Worm (Caenorhabditis elegans): Measurements from ENCODE around the gene T23D5.8.
"Not testable (repeated sequence)": the region's sequence is repeated elsewhere in the genome, so short reads cannot be mapped to it uniquely, and the experiment has no call there.

T23D5.8 gene

DNA sequence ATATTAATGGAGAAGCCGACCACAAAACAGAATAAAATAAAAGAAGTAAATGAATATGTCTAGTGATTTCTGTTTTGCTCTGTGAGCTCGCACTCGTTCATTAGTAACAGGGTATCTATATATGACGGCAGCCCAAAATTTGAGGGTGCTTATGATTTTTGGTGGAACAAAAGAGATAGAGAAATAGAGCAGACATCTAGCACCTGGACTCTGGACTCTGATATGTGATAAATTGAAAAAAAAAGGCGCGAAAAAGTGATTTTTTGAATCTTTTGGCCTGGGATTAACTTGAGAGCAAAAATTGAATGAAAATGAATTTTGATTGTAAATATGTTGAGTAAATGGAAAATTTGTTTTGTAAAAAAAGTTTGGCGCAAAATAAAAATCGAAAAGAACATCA is 28.4 kb upstream of the T23D5.8 start, which contains the start of gene nhr-283:
nhr-283 (minus strand) TSS at position 101 of the 400 bp plus-strand sequence.
- TF ChIP-seq F13C5.2 (tag; optimal IDR thresholded peaks at IDR 0.05) (no peak), ceh-36 (tag; optimal IDR thresholded peaks at IDR 0.05) (no peak), flt-1 (GFP tag; IDR thresholded peaks at IDR 0.05) (no peak), sea-1 (GFP tag; conservative IDR thresholded peaks at IDR 0.05) (no peak), ama-1 (optimal IDR thresholded peaks at IDR 0.05) (no peak), B0310.2 (tag; optimal IDR thresholded peaks at IDR 0.05) (no peak), tbx-11 (GFP tag; IDR thresholded peaks at IDR 0.05) (no peak), scrt-1 (GFP tag; IDR thresholded peaks at IDR 0.05) (no peak), tra-4 (tag; optimal IDR thresholded peaks at IDR 0.05) (no peak), pes-1 (GFP tag; IDR thresholded peaks at IDR 0.05) (no peak)

ce11 chrV:15773941-15774340 is 25.7 kb upstream of the T23D5.8 start:
- no peak for TF ChIP-seq sea-1 (GFP tag; conservative IDR thresholded peaks at IDR 0.05)
- TF ChIP-seq ceh-13 (GFP tag; optimal IDR thresholded peaks at IDR 0.05), result no peak

ce11 chrV:15773141-15773540 is 24.9 kb upstream of the T23D5.8 start, which contains the start of gene nhr-60:
nhr-60 (minus strand) TSS chrV:15773241.
- TF ChIP-seq ama-1 (optimal IDR thresholded peaks at IDR 0.05), result no peak
- TF ChIP-seq ceh-36 (tag; optimal IDR thresholded peaks at IDR 0.05), result no peak
- no peak for TF ChIP-seq tbx-11 (GFP tag; IDR thresholded peaks at IDR 0.05)
- TF ChIP-seq tbx-37 (GFP tag; conservative IDR thresholded peaks at IDR 0.05), result no peak
- TF ChIP-seq F13C5.2 (tag; optimal IDR thresholded peaks at IDR 0.05), result no peak
- no peak for TF ChIP-seq hmbx-1 (tag; optimal IDR thresholded peaks at IDR 0.05)
- no peak for TF ChIP-seq ets-7 (tag; optimal IDR thresholded peaks at IDR 0.05)
- no peak for TF ChIP-seq tra-4 (tag; optimal IDR thresholded peaks at IDR 0.05)
- TF ChIP-seq scrt-1 (GFP tag; IDR thresholded peaks at IDR 0.05), result no peak
- no peak for TF ChIP-seq hmg-4 (GFP tag; optimal IDR thresholded peaks at IDR 0.05)
- TF ChIP-seq pes-1 (GFP tag; IDR thresholded peaks at IDR 0.05), result no peak
- TF ChIP-seq flt-1 (GFP tag; IDR thresholded peaks at IDR 0.05), result no peak
- TF ChIP-seq hnd-1 (tag; optimal IDR thresholded peaks at IDR 0.05), result no peak
- no peak for TF ChIP-seq B0310.2 (tag; optimal IDR thresholded peaks at IDR 0.05)
- TF ChIP-seq aly-1 (tag; optimal IDR thresholded peaks at IDR 0.05), result no peak
- TF ChIP-seq ceh-13 (GFP tag; optimal IDR thresholded peaks at IDR 0.05), result no peak

DNA sequence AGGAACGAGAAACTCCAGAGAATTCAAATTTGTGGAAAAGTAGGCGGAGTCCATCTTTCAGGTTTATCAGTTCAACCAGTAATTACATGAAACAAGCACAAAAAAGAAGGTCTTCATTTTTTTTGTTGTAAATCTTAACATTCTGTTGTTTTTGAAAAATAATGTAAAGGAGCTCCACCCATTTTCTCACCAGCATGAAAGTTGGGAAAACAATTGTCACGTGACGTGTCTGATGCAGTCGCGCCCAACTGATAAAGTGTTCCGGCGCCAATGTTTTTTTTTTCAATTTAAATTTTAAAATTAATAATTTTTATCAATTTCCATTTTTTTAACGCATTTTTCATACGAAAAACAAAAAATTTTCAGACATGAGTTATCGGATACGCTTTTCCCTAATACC is 20.8 kb upstream of the T23D5.8 start, which contains the start of gene F57A10.4:
F57A10.4 (plus strand) TSS at position 367 of the 400 bp plus-strand sequence.
- TF ChIP-seq hmbx-1 (tag; optimal IDR thresholded peaks at IDR 0.05) (no peak), B0310.2 (tag; optimal IDR thresholded peaks at IDR 0.05) (no peak), F13C5.2 (tag; optimal IDR thresholded peaks at IDR 0.05) (no peak), pes-1 (GFP tag; IDR thresholded peaks at IDR 0.05) (no peak), tbx-11 (GFP tag; IDR thresholded peaks at IDR 0.05) (no peak), sea-1 (GFP tag; conservative IDR thresholded peaks at IDR 0.05) (no peak), flt-1 (GFP tag; IDR thresholded peaks at IDR 0.05) (no peak), ama-1 (optimal IDR thresholded peaks at IDR 0.05) (no peak), tbx-37 (GFP tag; conservative IDR thresholded peaks at IDR 0.05) (no peak), ceh-36 (tag; optimal IDR thresholded peaks at IDR 0.05) (no peak), tra-4 (tag; optimal IDR thresholded peaks at IDR 0.05) (no peak), ets-7 (tag; optimal IDR thresholded peaks at IDR 0.05) (no peak), scrt-1 (GFP tag; IDR thresholded peaks at IDR 0.05) (no peak), aly-1 (tag; optimal IDR thresholded peaks at IDR 0.05) (no peak)

DNA sequence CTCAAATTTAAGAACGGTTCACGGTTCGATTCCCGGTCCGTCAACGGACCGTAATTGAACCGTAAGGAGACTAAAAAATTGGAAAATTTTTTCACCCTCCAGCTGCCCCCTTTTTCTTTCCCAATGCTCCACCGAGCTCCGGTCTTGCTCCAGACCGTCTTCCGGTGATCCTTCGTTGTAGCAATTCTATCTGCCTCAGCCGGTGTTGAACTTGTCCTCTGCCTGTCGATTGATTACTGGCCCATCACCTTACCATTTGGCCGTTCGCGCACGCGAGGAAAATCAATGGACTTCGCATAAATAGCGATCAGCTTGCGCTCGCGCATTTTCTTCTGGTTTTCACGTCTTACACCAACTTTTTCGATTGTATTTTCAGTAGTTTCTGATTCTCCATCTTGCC is 19.1 kb upstream of the T23D5.8 start:
- TF ChIP-seq pes-1 (GFP tag; IDR thresholded peaks at IDR 0.05) (peak; percentile 73), scrt-1 (GFP tag; IDR thresholded peaks at IDR 0.05) (peak; percentile 51; the same call in 1 of the 2 replicates), flt-1 (GFP tag; IDR thresholded peaks at IDR 0.05) (peak; percentile 28; the same call in 1 of the 2 replicates)

ce11 chrV:15766122-15766594 is 17.9 kb upstream of the T23D5.8 start, which contains the start of the genes haf-3 and F57A10.2:
haf-3 (minus strand) TSS chrV:15766172.
F57A10.2 (plus strand) TSS chrV:15766575.
- TF ChIP-seq ama-1 (optimal IDR thresholded peaks at IDR 0.05) (no peak), F13C5.2 (tag; optimal IDR thresholded peaks at IDR 0.05) (peak; percentile 66), flt-1 (GFP tag; IDR thresholded peaks at IDR 0.05) (0 out of 2 replicates have a peak, but pooled peaks have one; percentile 13)

ce11 chrV:15758449-15758848 is 10.2 kb upstream of the T23D5.8 start, which contains the start of gene str-9:
str-9 (plus strand) TSS chrV:15758749.
- no peak for TF ChIP-seq tbx-11 (GFP tag; IDR thresholded peaks at IDR 0.05)
- no peak for TF ChIP-seq F13C5.2 (tag; optimal IDR thresholded peaks at IDR 0.05)
- TF ChIP-seq hnd-1 (tag; optimal IDR thresholded peaks at IDR 0.05), result no peak

- no peak for TF ChIP-seq B0310.2 (tag; optimal IDR thresholded peaks at IDR 0.05)
- no peak for TF ChIP-seq hnd-1 (tag; optimal IDR thresholded peaks at IDR 0.05)
- no peak for TF ChIP-seq ceh-13 (GFP tag; optimal IDR thresholded peaks at IDR 0.05)
- no peak for TF ChIP-seq F13C5.2 (tag; optimal IDR thresholded peaks at IDR 0.05)
Measured at ce11 chrV:15757645-15758044, 9.4 kb upstream of the T23D5.8 start.

DNA sequence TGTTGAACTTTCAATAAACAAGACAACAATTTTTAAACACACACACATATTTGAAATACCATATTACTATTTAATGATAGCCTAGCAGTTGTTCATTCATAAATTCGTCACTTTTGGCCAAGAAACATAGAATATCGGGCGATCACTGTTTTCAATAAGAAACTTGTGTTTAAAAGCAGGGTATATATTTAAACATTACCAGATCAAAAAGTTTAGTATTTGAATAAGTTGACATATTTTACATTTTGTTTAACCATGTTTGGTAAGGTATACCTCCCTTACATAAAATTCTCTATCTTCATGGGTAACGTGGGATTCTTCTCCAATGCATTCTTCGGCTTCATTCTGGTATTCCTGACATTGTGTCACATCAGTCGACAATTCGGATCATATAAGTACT is 6.5 kb upstream of the T23D5.8 start, which contains the start of gene str-8:
str-8 (plus strand) TSS at position 301 of the 400 bp plus-strand sequence.
- not testable (repeated sequence) for TF ChIP-seq aly-1 (tag; optimal IDR thresholded peaks at IDR 0.05); ama-1 (optimal IDR thresholded peaks at IDR 0.05); tbx-37 (GFP tag; conservative IDR thresholded peaks at IDR 0.05)
